Fruit fly (Drosophila melanogaster): Measurements from ENCODE around the gene Ccdc85.
A peak's percentile ranks its signal among the peaks of the same experiment; 100 is the strongest.

Ccdc85 gene

DNA sequence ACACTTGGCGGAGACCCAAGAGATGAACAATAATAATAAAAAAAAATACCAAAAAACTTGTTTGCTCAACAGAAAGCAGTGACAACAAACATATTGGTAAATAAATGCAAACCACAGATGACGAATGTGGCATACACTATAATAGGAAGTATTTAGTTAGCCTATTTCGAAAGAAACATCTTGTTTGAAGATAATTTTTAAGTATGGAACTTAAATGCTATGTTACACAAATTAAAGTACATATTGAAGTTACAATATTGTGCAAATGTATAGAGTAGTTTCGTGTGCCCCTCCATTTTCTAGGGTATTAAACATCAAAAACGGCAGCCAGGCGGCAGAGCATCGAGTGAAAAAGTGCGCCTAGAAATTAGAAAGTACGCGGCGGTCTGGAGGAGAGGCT is 4.3 kb downstream of the Ccdc85 start (continued):
- TF ChIP-seq BEAF-32 (GFP tag; optimal IDR thresholded peaks at IDR 0.05) (no peak), CG4730 (GFP tag; IDR thresholded peaks at IDR 0.05) (no peak), CG15696 (tag; optimal IDR thresholded peaks at IDR 0.05) (no peak), CG10321 (GFP tag; IDR thresholded peaks at IDR 0.05) (peak; percentile 19; the same call in 1 of the 2 replicates), CG31441 (GFP tag; IDR thresholded peaks at IDR 0.05) (peak; percentile 67), wor (GFP tag; IDR thresholded peaks at IDR 0.05) (peak; percentile 49), jing (GFP tag; optimal IDR thresholded peaks at IDR 0.05) (peak; percentile 31), sc (optimal IDR thresholded peaks at IDR 0.05) (no peak), sc (GFP tag; optimal IDR thresholded peaks at IDR 0.05) (peak; percentile 8), CHES-1-like (GFP tag; optimal IDR thresholded peaks at IDR 0.05) (no peak), Dll (GFP tag; IDR thresholded peaks at IDR 0.05; ENCODE audit: partially characterized antibody) (no peak), CG17186 (GFP tag; optimal IDR thresholded peaks at IDR 0.05) (peak; percentile 2), CG13894 (tag; optimal IDR thresholded peaks at IDR 0.05) (no peak), CG16815 (GFP tag; optimal IDR thresholded peaks at IDR 0.05) (no peak), CG15011 (GFP tag; optimal IDR thresholded peaks at IDR 0.05) (no peak), unpg (GFP tag; optimal IDR thresholded peaks at IDR 0.05) (peak; percentile 69), trh (GFP tag; optimal IDR thresholded peaks at IDR 0.05) (no peak), Gug (GFP tag; IDR thresholded peaks at IDR 0.05) (no peak), ham (GFP tag; IDR thresholded peaks at IDR 0.05) (no peak), tup (GFP tag; optimal IDR thresholded peaks at IDR 0.05) (no peak), en (GFP tag; optimal IDR thresholded peaks at IDR 0.05) (no peak), Deaf1 (tag; optimal IDR thresholded peaks at IDR 0.05) (no peak), CG11695 (GFP tag; IDR thresholded peaks at IDR 0.05) (0 out of 3 replicates have a peak, but pooled peaks have one; percentile 26), CG11093 (GFP tag; IDR thresholded peaks at IDR 0.05) (peak; percentile 28; the same call in 1 of the 3 replicates), aop (GFP tag; IDR thresholded peaks at IDR 0.05) (no peak), CG32532 (GFP tag; IDR thresholded peaks at IDR 0.05) (no peak), CG4820 (GFP tag; optimal IDR thresholded peaks at IDR 0.05) (peak; percentile 12), CG6272 (GFP tag; IDR thresholded peaks at IDR 0.05) (no peak), pros (GFP tag; optimal IDR thresholded peaks at IDR 0.05) (no peak), Hr3 (GFP tag; optimal IDR thresholded peaks at IDR 0.05) (no peak), ems (GFP tag; optimal IDR thresholded peaks at IDR 0.05) (peak; percentile 14), oc (tag; optimal IDR thresholded peaks at IDR 0.05) (peak; percentile 62), CG11560 (tag; IDR thresholded peaks at IDR 0.05) (no peak), CG10147 (GFP tag; optimal IDR thresholded peaks at IDR 0.05) (no peak), CG7357 (GFP tag; IDR thresholded peaks at IDR 0.05) (no peak), CG12299 (tag; optimal IDR thresholded peaks at IDR 0.05) (no peak), slou (GFP tag; optimal IDR thresholded peaks at IDR 0.05) (no peak), pzg (GFP tag; optimal IDR thresholded peaks at IDR 0.05) (no peak), CG10959 (GFP tag; IDR thresholded peaks at IDR 0.05) (no peak), ranshi (GFP tag; IDR thresholded peaks at IDR 0.05) (no peak), CG6683 (GFP tag; optimal IDR thresholded peaks at IDR 0.05) (no peak), her (GFP tag; optimal IDR thresholded peaks at IDR 0.05) (no peak), CG9876 (GFP tag; optimal IDR thresholded peaks at IDR 0.05) (no peak), ase (GFP tag; IDR thresholded peaks at IDR 0.05) (no peak), corto (GFP tag; optimal IDR thresholded peaks at IDR 0.05) (no peak), CG7271 (tag; optimal IDR thresholded peaks at IDR 0.05) (no peak), hkb (optimal IDR thresholded peaks at IDR 0.05) (no peak), hkb (GFP tag; IDR thresholded peaks at IDR 0.05) (0 out of 2 replicates have a peak, but pooled peaks have one; percentile 55), ara (GFP tag; IDR thresholded peaks at IDR 0.05) (peak; percentile 46; the same call in 1 of the 2 replicates), E2f1 (GFP tag; IDR thresholded peaks at IDR 0.05) (peak; percentile 42; the same call in 1 of the 2 replicates), gem (tag; optimal IDR thresholded peaks at IDR 0.05) (peak; percentile 76), p53 (GFP tag; optimal IDR thresholded peaks at IDR 0.05) (no peak), CG31388 (GFP tag; optimal IDR thresholded peaks at IDR 0.05) (no peak)

All from whole organism, embryonic.